Worm (Caenorhabditis elegans) whole organism, L2 larva: ENCODE measurements around the gene C14A4.7.

ENCODE experiments used
- ama-1 ChIP-seq: fragments of 150-350 bp; optimal IDR thresholded peaks from 2 replicates; lab custom pipeline; 2018; ENCODE audit warnings: inconsistent platforms
- egl-27 ChIP-seq: sonication (generic microtip); optimal IDR thresholded peaks from 3 replicates; lab custom pipeline; 2017; ENCODE audit warnings: missing biosample characterization, missing genetic modification reagents, missing genetic modification characterization
- elt-1 ChIP-seq: fragments of 150-350 bp; optimal IDR thresholded peaks from 2 replicates; lab custom pipeline; 2014; ENCODE audit warnings: missing biosample characterization, missing genetic modification characterization
- fos-1 ChIP-seq: fragments of 150-350 bp; optimal IDR thresholded peaks from 2 replicates; lab custom pipeline; 2014; ENCODE audit warnings: missing biosample characterization, missing genetic modification characterization
- mab-5 ChIP-seq: fragments of 150-350 bp; optimal IDR thresholded peaks from 2 replicates; lab custom pipeline; 2014; ENCODE audit warnings: missing biosample characterization, missing genetic modification characterization
- nhr-11 ChIP-seq: fragments of 150-350 bp; optimal IDR thresholded peaks from 2 replicates; lab custom pipeline; 2014; ENCODE audit warnings: missing biosample characterization, missing genetic modification characterization
- snpc-4 ChIP-seq: fragments of 150-350 bp; optimal IDR thresholded peaks from 2 replicates; lab custom pipeline; 2014; ENCODE audit warnings: missing biosample characterization, missing genetic modification characterization
- unc-39 ChIP-seq: fragments of 150-350 bp; optimal IDR thresholded peaks from 2 replicates; lab custom pipeline; 2014; ENCODE audit warnings: missing biosample characterization, missing genetic modification characterization
- unc-62 ChIP-seq: fragments of 150-350 bp; optimal IDR thresholded peaks from 2 replicates; lab custom pipeline; 2014; ENCODE audit warnings: missing biosample characterization, missing genetic modification reagents, missing genetic modification characterization
- ztf-4 ChIP-seq: fragments of 150-350 bp; optimal IDR thresholded peaks from 2 replicates; lab custom pipeline; 2014; ENCODE audit warnings: missing biosample characterization, missing genetic modification characterization

- no peak for TF ChIP-seq elt-1 (tag; lab: Kevin White, UChicago)
- no peak for TF ChIP-seq mab-5 (tag; lab: Kevin White, UChicago)
- no peak for TF ChIP-seq fos-1 (tag; lab: Kevin White, UChicago)
- no peak for TF ChIP-seq egl-27 (tag; lab: Kevin White, UChicago)
- no peak for TF ChIP-seq ama-1 (lab: Kevin White, UChicago)
- TF ChIP-seq snpc-4 = no peak
- TF ChIP-seq unc-39 (tag; lab: Kevin White, UChicago) = no peak
- TF ChIP-seq nhr-11 (tag; lab: Kevin White, UChicago) = no peak
- no peak for TF ChIP-seq unc-62 (GFP tag; lab: Kevin White, UChicago)
- no peak for TF ChIP-seq ztf-4
Measured at ce11 chrII:10554972-10555371, 41.4 kb downstream of the C14A4.7 start, which contains the start of gene mnk-1.
